Worm (Caenorhabditis elegans) whole organism, mixed stage, embryonic: ENCODE measurements around the gene K10D6.3.

Experiments used
- blmp-1 ChIP-seq: fragments of 150-350 bp; optimal IDR thresholded peaks from 2 replicates; lab custom pipeline; 2014; ENCODE audit warnings: missing biosample characterization, missing genetic modification characterization
- elt-3 ChIP-seq: fragments of 150-350 bp; optimal IDR thresholded peaks from 2 replicates; lab custom pipeline; 2014; ENCODE audit warnings: missing biosample characterization, missing genetic modification characterization
- lin-13 ChIP-seq: fragments of 150-350 bp; optimal IDR thresholded peaks from 2 replicates; lab custom pipeline; 2014; ENCODE audit warnings: missing biosample characterization, missing genetic modification characterization
- nhr-12 ChIP-seq: fragments of 150-350 bp; optimal IDR thresholded peaks from 2 replicates; lab custom pipeline; 2014; ENCODE audit warnings: missing biosample characterization, missing genetic modification characterization
- nhr-28 ChIP-seq: fragments of 150-350 bp; optimal IDR thresholded peaks from 2 replicates; lab custom pipeline; 2014; ENCODE audit warnings: missing biosample characterization, missing genetic modification characterization
- nhr-76 ChIP-seq: sonication (generic microtip); optimal IDR thresholded peaks from 2 replicates; lab custom pipeline; 2017; ENCODE audit warnings: missing biosample characterization, missing genetic modification characterization
- pha-4 ChIP-seq: fragments of 150-350 bp; optimal IDR thresholded peaks from 2 replicates; lab custom pipeline; 2018; ENCODE audit warnings: missing biosample characterization, missing genetic modification reagents, missing genetic modification characterization
- unc-120 ChIP-seq: sonication (generic microtip); optimal IDR thresholded peaks from 2 replicates; lab custom pipeline; 2017; ENCODE audit warnings: missing genetic modification characterization, missing compliant biosample characterization; ENCODE audit not compliant: poor library complexity, severe bottlenecking
- unc-62 ChIP-seq: fragments of 150-350 bp; optimal IDR thresholded peaks from 2 replicates; lab custom pipeline; 2014; ENCODE audit warnings: missing biosample characterization, missing genetic modification reagents, missing genetic modification characterization

DNA sequence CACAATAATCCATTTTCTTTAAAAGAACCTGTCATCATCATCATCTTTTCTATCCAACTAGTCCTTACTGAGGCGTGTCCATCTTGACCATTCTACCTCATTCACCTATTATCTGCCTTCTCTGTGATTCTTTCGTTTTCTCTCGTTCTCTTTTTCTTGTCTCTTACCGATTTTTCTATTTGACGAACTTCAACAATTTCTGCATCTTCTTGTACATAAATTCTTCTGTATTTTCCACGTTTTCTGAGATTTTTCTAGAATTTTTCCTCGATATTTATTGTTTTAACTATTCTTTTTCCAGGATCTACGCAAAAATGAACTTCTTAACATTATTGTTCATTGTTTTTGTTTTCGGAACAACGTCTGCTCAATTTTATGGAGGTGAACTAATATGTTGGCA lies 17.5 kb upstream of the K10D6.3 start, which contains the start of gene cnc-10:
- TF ChIP-seq blmp-1 (tag; lab: Kevin White, UChicago) = no peak
- TF ChIP-seq unc-120 (tag; lab: Kevin White, UChicago) = no peak
- no peak for TF ChIP-seq nhr-76 (tag; lab: Kevin White, UChicago)
- no peak for TF ChIP-seq lin-13 (tag; lab: Kevin White, UChicago)
- TF ChIP-seq pha-4 (tag; lab: Kevin White, UChicago) = no peak
- no peak for TF ChIP-seq unc-62 (GFP tag; lab: Kevin White, UChicago)
- no peak for TF ChIP-seq nhr-12 (tag; lab: Kevin White, UChicago)
- TF ChIP-seq elt-3 (tag; lab: Kevin White, UChicago) = no peak
- TF ChIP-seq nhr-28 (tag; lab: Kevin White, UChicago) = no peak
